Worm (Caenorhabditis elegans): Measurements from ENCODE around the gene T02D1.8.
A peak's percentile ranks its signal among the peaks of the same experiment; 100 is the strongest.

The T02D1.8 gene

DNA sequence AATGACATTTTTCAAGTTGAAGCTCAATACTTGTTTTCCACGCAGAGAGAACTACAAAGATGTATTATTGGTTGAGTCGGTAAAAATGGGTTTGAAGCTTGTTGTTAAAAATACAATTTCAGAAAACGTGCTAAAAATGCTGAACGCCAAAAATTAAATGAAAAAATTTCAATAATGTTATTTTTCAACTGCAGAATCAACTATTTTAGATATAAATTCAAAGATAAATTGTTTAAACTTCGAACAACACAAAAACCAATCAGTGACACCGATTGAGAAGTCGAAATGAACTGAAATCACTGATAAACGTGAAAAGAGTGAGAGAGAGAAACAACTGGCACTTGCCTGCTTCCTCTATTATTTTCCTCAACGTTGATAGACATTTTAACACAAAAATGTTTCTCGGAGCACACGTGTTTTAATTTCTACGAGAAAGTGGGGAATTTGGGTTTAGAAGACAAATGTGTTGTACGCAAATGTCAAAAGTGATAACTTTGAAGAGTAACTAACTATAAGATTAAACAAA lies at the start of gene T02D1.8:
Gene T02D1.8, minus strand, starts transcription at position 51 of the 526 bp plus-strand sequence.
- TF ChIP-seq hlh-30 (tag; optimal IDR thresholded peaks at IDR 0.05; ENCODE audit: insufficient read depth), result no peak
- no peak for TF ChIP-seq tbx-7 (tag; optimal IDR thresholded peaks at IDR 0.05)

DNA sequence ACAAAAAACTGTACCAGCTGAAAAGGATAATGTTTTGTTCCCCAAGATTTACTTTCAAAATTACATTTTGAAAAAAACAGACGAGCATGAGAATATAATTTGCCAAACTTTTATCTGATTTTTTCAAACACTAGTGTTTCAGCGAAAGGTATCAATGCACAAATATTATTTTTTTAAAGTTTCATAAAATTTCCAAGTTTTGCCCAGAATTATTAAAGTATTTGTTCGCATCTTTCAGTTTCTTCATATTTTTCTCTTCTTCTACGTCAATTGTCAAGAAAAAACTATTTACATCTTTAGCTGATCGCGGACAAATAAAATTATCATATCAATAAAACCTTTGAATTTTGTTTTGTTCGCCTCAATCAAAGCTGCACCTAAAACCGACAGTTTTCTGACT lies 49.7 kb upstream of the T02D1.8 start, which contains the start of gene C06A12.8:
Gene C06A12.8, plus strand, starts transcription at position 301 of the 400 bp plus-strand sequence.
- TF ChIP-seq F13H6.1 (tag; optimal IDR thresholded peaks at IDR 0.05), result no peak
- no peak for TF ChIP-seq ceh-34 (tag; optimal IDR thresholded peaks at IDR 0.05)
- no peak for TF ChIP-seq ceh-14 (tag; optimal IDR thresholded peaks at IDR 0.05)
- no peak for TF ChIP-seq lim-6 (tag; optimal IDR thresholded peaks at IDR 0.05)
- no peak for TF ChIP-seq ztf-16 (tag; optimal IDR thresholded peaks at IDR 0.05)
- no peak for TF ChIP-seq ceh-48 (tag; optimal IDR thresholded peaks at IDR 0.05)
- TF ChIP-seq pat-9 (tag; optimal IDR thresholded peaks at IDR 0.05), result no peak

DNA sequence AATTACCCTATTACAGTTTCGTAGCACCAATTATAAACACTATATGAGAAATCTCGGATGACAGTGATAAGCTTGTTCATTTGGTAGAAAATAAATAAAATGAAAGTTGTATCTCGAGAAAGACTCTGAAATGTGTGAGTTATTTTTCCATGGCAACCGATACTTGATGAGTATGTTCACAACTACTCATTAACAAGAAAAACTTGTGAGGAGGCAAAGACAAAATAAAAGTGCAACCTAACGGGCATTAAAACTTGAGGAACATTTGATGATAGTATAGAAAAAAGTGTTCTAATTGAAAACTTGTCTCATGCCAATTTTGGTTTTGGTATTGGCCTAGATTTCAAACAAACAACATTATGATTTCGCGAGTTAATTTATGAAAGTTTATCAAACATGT lies 49.3 kb upstream of the T02D1.8 start, which contains the start of gene gcy-27:
Gene gcy-27, minus strand, starts transcription at position 101 of the 400 bp plus-strand sequence.
- TF ChIP-seq F13H6.1 (tag; optimal IDR thresholded peaks at IDR 0.05) (no peak), sox-2 (GFP tag; IDR thresholded peaks at IDR 0.05) (no peak), syd-9 (tag; optimal IDR thresholded peaks at IDR 0.05) (no peak), unc-55 (GFP tag; optimal IDR thresholded peaks at IDR 0.05) (no peak), nhr-11 (tag; optimal IDR thresholded peaks at IDR 0.05) (no peak), fkh-10 (GFP tag; optimal IDR thresholded peaks at IDR 0.05) (no peak), sdc-2 (tag; optimal IDR thresholded peaks at IDR 0.05) (no peak), ceh-19 (GFP tag; optimal IDR thresholded peaks at IDR 0.05) (no peak), hlh-15 (tag; optimal IDR thresholded peaks at IDR 0.05) (no peak), elt-2 (tag; optimal IDR thresholded peaks at IDR 0.05) (no peak), Y22D7AL.16 (tag; optimal IDR thresholded peaks at IDR 0.05) (no peak), dve-1 (tag; optimal IDR thresholded peaks at IDR 0.05) (no peak), pha-2 (tag; optimal IDR thresholded peaks at IDR 0.05) (no peak), ets-4 (tag; optimal IDR thresholded peaks at IDR 0.05) (no peak), ref-2 (tag; optimal IDR thresholded peaks at IDR 0.05) (no peak), pag-3 (tag; optimal IDR thresholded peaks at IDR 0.05; ENCODE audit: borderline replicate concordance) (no peak), hlh-8 (tag; optimal IDR thresholded peaks at IDR 0.05) (no peak)

DNA sequence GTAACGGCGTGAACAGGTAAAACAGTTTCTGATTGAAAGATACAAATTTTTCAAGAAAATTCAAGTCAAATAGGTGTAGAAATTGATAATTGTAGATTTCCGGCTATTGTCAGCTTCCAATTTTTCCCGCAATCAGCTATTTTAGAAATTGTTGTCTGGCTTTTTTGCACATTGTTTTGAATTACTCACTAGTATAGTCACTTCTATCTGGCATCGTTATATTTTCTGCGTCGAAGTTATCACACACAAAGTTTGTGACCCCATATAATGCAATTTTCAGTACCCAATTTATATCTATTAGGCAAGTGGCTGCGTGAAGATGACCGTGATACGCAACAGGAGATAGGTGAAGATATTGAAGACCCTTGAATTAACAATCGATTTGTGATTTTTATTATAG lies 47.9 kb upstream of the T02D1.8 start:
- TF ChIP-seq K09A11.1 (tag; optimal IDR thresholded peaks at IDR 0.05; ENCODE audit: insufficient read depth) (no peak), pax-1 (tag; optimal IDR thresholded peaks at IDR 0.05) (no peak), nhr-11 (tag; optimal IDR thresholded peaks at IDR 0.05) (no peak), dve-1 (tag; optimal IDR thresholded peaks at IDR 0.05) (no peak), che-1 (tag; optimal IDR thresholded peaks at IDR 0.05) (no peak), ahr-1 (tag; optimal IDR thresholded peaks at IDR 0.05) (no peak), ceh-31 (tag; optimal IDR thresholded peaks at IDR 0.05) (no peak), ceh-6 (GFP tag; optimal IDR thresholded peaks at IDR 0.05) (no peak), ceh-18 (tag; optimal IDR thresholded peaks at IDR 0.05) (no peak), npax-4 (tag; optimal IDR thresholded peaks at IDR 0.05) (no peak), pag-3 (tag; optimal IDR thresholded peaks at IDR 0.05; ENCODE audit: borderline replicate concordance) (no peak), C38D4.7 (GFP tag; optimal IDR thresholded peaks at IDR 0.05) (no peak)

DNA sequence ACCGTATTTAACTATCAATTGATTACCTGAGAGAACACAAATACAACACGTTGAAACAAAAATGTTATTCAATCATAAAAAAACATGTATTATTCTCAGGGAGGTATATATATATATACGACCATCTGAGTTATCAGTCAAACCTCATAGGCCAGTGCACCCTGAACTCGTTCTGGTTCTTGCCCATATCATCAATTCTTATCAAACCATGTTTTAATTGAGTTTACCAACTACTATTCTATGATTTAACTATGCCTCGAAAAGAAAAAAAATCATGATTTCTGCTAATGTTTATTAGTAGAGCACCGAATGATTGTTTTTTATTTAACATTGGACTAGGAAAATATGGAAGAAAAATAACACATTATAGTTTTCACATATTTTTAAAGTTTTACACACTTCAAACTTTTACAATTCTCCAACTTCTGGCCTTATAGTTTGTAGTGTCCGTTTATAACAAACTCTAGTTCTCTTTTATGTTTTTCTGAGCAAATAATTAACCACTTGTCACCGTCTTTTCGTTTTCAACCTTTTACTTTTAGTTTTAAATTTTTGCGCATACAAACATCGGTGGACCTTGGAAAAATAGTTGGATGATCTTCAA lies 45.0 kb upstream of the T02D1.8 start:
- TF ChIP-seq elt-2 (tag; optimal IDR thresholded peaks at IDR 0.05) (peak; percentile 10), fax-1 (tag; optimal IDR thresholded peaks at IDR 0.05) (no peak), K09A11.1 (tag; optimal IDR thresholded peaks at IDR 0.05; ENCODE audit: insufficient read depth) (no peak), tbx-2 (tag; optimal IDR thresholded peaks at IDR 0.05) (no peak)

Measured in whole organism, late embryonic.